Worm (Caenorhabditis elegans): Measurements from ENCODE around the gene vgln-1.
"Not testable (repeated sequence)": the region's sequence is repeated elsewhere in the genome, so short reads cannot be mapped to it uniquely, and the experiment has no call there.

The vgln-1 gene

ce11 chrII:9866378-9866777, 24.5 kb downstream of the vgln-1 start, which contains the start of gene chil-1:
Gene chil-1, minus strand, starts transcription at chrII:9866478.
- not testable (repeated sequence) for TF ChIP-seq tbp1 (GFP tag; optimal IDR thresholded peaks at IDR 0.05); ekl-4 (GFP tag; IDR thresholded peaks at IDR 0.05); ccch-3 (GFP tag; optimal IDR thresholded peaks at IDR 0.05)

DNA sequence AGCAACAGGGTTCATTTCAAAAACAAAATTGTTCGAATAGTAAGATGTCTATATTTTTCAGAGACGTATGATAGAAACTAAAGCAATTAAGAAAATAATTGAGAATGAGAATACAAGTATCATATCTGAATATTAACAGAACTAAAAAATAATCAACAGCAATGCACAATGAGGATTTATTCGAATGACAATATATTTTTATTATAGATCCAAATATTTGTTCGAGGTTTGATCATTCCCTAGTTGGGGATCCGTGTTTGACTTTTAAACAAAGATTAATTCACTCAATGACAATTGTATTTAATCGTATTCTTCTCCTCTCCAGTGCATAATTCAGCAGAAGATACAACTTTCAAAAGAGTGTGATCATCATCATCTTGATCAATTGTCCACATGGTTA, 28.7 kb downstream of the vgln-1 start, which contains the start of gene C08H9.18:
C08H9.18 (minus strand) TSS at position 101 of the 400 bp plus-strand sequence.
- TF ChIP-seq rcor-1 (GFP tag; IDR thresholded peaks at IDR 0.05), result no peak
- no peak for TF ChIP-seq dpff-1 (tag; optimal IDR thresholded peaks at IDR 0.05)
- no peak for TF ChIP-seq madf-8 (GFP tag; conservative IDR thresholded peaks at IDR 0.05)
- no peak for TF ChIP-seq aptf-2 (GFP tag; conservative IDR thresholded peaks at IDR 0.05)
- no peak for TF ChIP-seq lin-40 (tag; optimal IDR thresholded peaks at IDR 0.05)
- no peak for TF ChIP-seq tbp1 (GFP tag; optimal IDR thresholded peaks at IDR 0.05)
- no peak for TF ChIP-seq T26A5.8 (tag; optimal IDR thresholded peaks at IDR 0.05)
- TF ChIP-seq attf-6 (GFP tag; IDR thresholded peaks at IDR 0.05), result no peak
- no peak for TF ChIP-seq hmg-1.2 (GFP tag; IDR thresholded peaks at IDR 0.05)
- TF ChIP-seq ceh-100 (GFP tag; IDR thresholded peaks at IDR 0.05), result no peak
- TF ChIP-seq snpc-3.4 (tag; optimal IDR thresholded peaks at IDR 0.05), result no peak
- TF ChIP-seq ceh-79 (tag; optimal IDR thresholded peaks at IDR 0.05), result no peak
- no peak for TF ChIP-seq sea-2 (GFP tag; IDR thresholded peaks at IDR 0.05)
- no peak for TF ChIP-seq F55B11.4 (tag; optimal IDR thresholded peaks at IDR 0.05; ENCODE audit: borderline replicate concordance, insufficient read depth)

- no peak for TF ChIP-seq F23B12.7 (tag; optimal IDR thresholded peaks at IDR 0.05; ENCODE audit: insufficient read depth)
- no peak for TF ChIP-seq F55B11.4 (tag; optimal IDR thresholded peaks at IDR 0.05; ENCODE audit: borderline replicate concordance, insufficient read depth)
- no peak for TF ChIP-seq F22D6.2 (tag; optimal IDR thresholded peaks at IDR 0.05)
- TF ChIP-seq B0336.3 (GFP tag; IDR thresholded peaks at IDR 0.05), result no peak
- TF ChIP-seq F37B4.10 (GFP tag; IDR thresholded peaks at IDR 0.05), result no peak
- TF ChIP-seq zim-3 (tag; optimal IDR thresholded peaks at IDR 0.05), result no peak
- no peak for TF ChIP-seq bed-1 (GFP tag; IDR thresholded peaks at IDR 0.05)
- no peak for TF ChIP-seq unc-130 (GFP tag; optimal IDR thresholded peaks at IDR 0.05)
- no peak for TF ChIP-seq tbp1 (GFP tag; optimal IDR thresholded peaks at IDR 0.05)
- TF ChIP-seq sea-2 (GFP tag; IDR thresholded peaks at IDR 0.05), result no peak
- TF ChIP-seq ztf-18 (tag; optimal IDR thresholded peaks at IDR 0.05), result no peak
- TF ChIP-seq ccch-3 (GFP tag; optimal IDR thresholded peaks at IDR 0.05), result no peak
- no peak for TF ChIP-seq snpc-4 (GFP tag; optimal IDR thresholded peaks at IDR 0.05)
- TF ChIP-seq snpc-4 (tag; optimal IDR thresholded peaks at IDR 0.05), result no peak
- TF ChIP-seq dox-1 (GFP tag; IDR thresholded peaks at IDR 0.05), result no peak
- no peak for TF ChIP-seq snpc-1.3 (tag; optimal IDR thresholded peaks at IDR 0.05; ENCODE audit: insufficient read depth)
These were observed 29.5 kb downstream of the vgln-1 start, which contains the start of gene chil-3 for ce11 chrII:9861394-9861793. Gene chil-3, minus strand, starts transcription at chrII:9861494.

DNA sequence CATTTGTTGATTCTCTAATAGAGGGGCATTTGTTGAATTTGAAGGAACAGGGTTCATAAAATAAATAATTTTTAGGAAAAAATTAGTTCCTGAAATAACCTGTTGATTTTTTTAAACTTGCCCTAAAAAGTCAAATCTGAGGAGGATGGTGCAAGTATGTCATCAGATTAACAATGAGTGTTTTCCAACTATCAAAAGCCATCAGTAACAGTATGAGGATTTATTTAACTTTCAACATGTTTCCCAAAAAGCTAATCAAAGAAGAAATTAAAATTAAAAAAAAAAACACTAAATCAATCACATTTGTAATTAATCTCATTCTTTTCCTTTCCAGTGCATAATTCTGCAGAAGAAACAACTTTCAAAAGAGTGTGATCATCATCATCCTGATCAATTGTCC, 31.3 kb downstream of the vgln-1 start, which contains the start of gene chil-5:
chil-5 (minus strand) TSS at position 101 of the 400 bp plus-strand sequence.
- TF ChIP-seq atf-7 (tag; optimal IDR thresholded peaks at IDR 0.05) (no peak), pbrm-1 (GFP tag; IDR thresholded peaks at IDR 0.05) (no peak), dpff-1 (tag; optimal IDR thresholded peaks at IDR 0.05) (no peak), tlf-1 (GFP tag; optimal IDR thresholded peaks at IDR 0.05) (no peak), C17E4.6 (GFP tag; IDR thresholded peaks at IDR 0.05) (no peak), ztf-22 (GFP tag; optimal IDR thresholded peaks at IDR 0.05) (no peak), madf-8 (GFP tag; conservative IDR thresholded peaks at IDR 0.05) (no peak), let-526 (GFP tag; IDR thresholded peaks at IDR 0.05) (no peak), ztf-6 (GFP tag; IDR thresholded peaks at IDR 0.05) (no peak), ztf-18 (tag; optimal IDR thresholded peaks at IDR 0.05) (no peak), hlh-12 (tag; optimal IDR thresholded peaks at IDR 0.05) (no peak), zfh-2 (GFP tag; conservative IDR thresholded peaks at IDR 0.05) (no peak), hmg-1.2 (GFP tag; IDR thresholded peaks at IDR 0.05) (no peak), attf-5 (GFP tag; optimal IDR thresholded peaks at IDR 0.05) (no peak), nfya-2 (GFP tag; IDR thresholded peaks at IDR 0.05) (no peak)

Data from whole organism, young adult.